Worm (Caenorhabditis elegans) whole organism, late embryonic: Measurements from ENCODE around the gene dnc-1.

ENCODE experiments used
- ama-1 ChIP-seq: fragments of 150-350 bp; optimal IDR thresholded peaks from 2 replicates; lab custom pipeline; 2014
- ceh-19 ChIP-seq: fragments of 200-800 bp; sonication (Bioruptor generic); optimal IDR thresholded peaks from 2 replicates; lab custom pipeline; 2018; ENCODE audit warnings: mild to moderate bottlenecking, missing genetic modification characterization, missing compliant biosample characterization
- ceh-34 ChIP-seq: sonication (generic microtip); optimal IDR thresholded peaks from 2 replicates; lab custom pipeline; 2016; ENCODE audit warnings: mild to moderate bottlenecking, missing genetic modification characterization, missing compliant biosample characterization
- ceh-48 ChIP-seq: sonication (generic microtip); optimal IDR thresholded peaks from 2 replicates; lab custom pipeline; 2016; ENCODE audit warnings: missing genetic modification characterization, inconsistent platforms, missing compliant biosample characterization
- fkh-10 ChIP-seq: fragments of 150-350 bp; optimal IDR thresholded peaks from 2 replicates; lab custom pipeline; 2014; ENCODE audit warnings: missing biosample characterization, missing genetic modification reagents, missing genetic modification characterization
- hlh-13 ChIP-seq: fragments of 200-800 bp; sonication (Bioruptor generic); optimal IDR thresholded peaks from 2 replicates; lab custom pipeline; 2018; ENCODE audit warnings: mild to moderate bottlenecking, missing genetic modification characterization, missing compliant biosample characterization
- hlh-30 ChIP-seq: sonication (generic microtip); optimal IDR thresholded peaks from 2 replicates; lab custom pipeline; 2017; ENCODE audit warnings: antibody characterized with exemption, missing genetic modification characterization, missing compliant biosample characterization; ENCODE audit not compliant: insufficient read depth
- lim-6 ChIP-seq: sonication (generic microtip); optimal IDR thresholded peaks from 2 replicates; lab custom pipeline; 2016; ENCODE audit warnings: missing genetic modification characterization, missing compliant biosample characterization
- tbx-2 ChIP-seq: sonication (generic microtip); optimal IDR thresholded peaks from 2 replicates; lab custom pipeline; 2016; ENCODE audit warnings: missing genetic modification characterization, missing compliant biosample characterization

DNA sequence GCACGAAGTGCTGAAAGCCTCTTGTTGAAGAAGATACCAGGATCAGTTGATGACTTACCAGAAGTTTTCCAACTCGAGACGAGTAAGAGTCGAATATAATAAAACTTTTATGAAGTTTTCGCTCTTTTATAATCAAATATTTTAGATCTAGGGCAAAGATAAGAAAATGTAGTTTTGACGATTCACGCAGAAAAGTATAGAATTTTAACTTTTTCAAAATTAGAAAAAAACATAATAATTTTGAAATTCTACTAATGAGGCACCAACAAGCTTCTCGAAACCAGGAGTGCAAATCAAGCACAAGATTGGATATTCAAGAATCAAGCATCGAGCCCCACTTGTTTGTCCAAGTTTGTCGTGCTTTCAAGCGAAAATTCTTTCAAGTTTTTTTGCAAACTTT, 15.8 kb upstream of the dnc-1 start, which contains the start of gene Y69E1A.1:
- TF ChIP-seq tbx-2 (tag; lab: Kevin White, UChicago) (no peak), lim-6 (tag; lab: Kevin White, UChicago) (no peak), hlh-30 (no peak), ceh-19 (GFP tag; lab: Kevin White, UChicago) (no peak), ceh-48 (tag; lab: Kevin White, UChicago) (no peak), hlh-13 (GFP tag; lab: Kevin White, UChicago) (no peak), ama-1 (no peak), fkh-10 (GFP tag; lab: Kevin White, UChicago) (no peak), ceh-34 (tag; lab: Kevin White, UChicago) (no peak)
